Fruit fly (Drosophila melanogaster) whole organism, adult: Measurements from ENCODE around the gene CG13318.

ENCODE experiments used
- CG11617 ChIP-seq: fragments of 200-800 bp; sonication (Bioruptor generic); optimal IDR thresholded peaks from 2 replicates; lab custom pipeline; 2017; ENCODE audit warnings: mild to moderate bottlenecking, missing biosample characterization, missing genetic modification reagents, missing genetic modification characterization
- Hr96 ChIP-seq: fragments of 200-800 bp; sonication (Bioruptor generic); optimal IDR thresholded peaks from 2 replicates; lab custom pipeline; 2016; ENCODE audit warnings: missing biosample characterization, missing genetic modification characterization
- kay ChIP-seq: fragments of 200-800 bp; sonication (Bioruptor generic); peaks from one replicate; lab custom pipeline; 2016; ENCODE audit warnings: missing biosample characterization, missing genetic modification characterization, borderline replicate concordance
- tj ChIP-seq: fragments of 200-800 bp; sonication (Bioruptor generic); optimal IDR thresholded peaks from 3 replicates; lab custom pipeline; 2017; ENCODE audit warnings: missing biosample characterization, mild to moderate bottlenecking, missing genetic modification characterization, moderate library complexity

DNA sequence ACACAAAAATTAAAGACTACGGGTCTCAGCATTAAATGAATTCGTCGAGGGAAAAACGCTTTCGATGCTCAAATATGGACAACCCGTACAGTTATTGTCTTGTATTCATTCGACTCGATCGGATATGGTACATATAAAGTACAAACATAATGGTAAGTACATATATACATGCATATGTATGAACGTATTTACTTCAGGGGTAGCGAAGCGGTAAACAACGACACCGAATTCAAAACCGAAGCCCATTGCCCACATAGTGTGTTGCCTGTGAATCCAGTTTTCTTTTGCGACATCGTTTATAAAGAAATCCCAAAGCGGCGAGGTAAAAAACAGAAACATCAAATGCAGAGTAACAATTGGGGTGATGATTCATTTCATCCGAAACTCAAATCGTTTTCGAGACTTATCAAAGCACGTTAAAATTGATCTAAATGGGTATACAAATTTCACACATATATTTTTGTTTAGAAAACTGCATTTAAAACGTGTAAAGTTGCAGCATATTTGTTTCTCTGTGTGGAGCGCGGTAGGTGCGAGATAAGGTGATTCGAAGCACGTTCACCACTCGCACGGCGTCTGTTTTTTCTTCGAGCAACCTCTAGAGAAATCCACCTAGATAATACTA, 40.0 kb upstream of the CG13318 start:
- no peak for TF ChIP-seq CG11617 (GFP tag; lab: Kevin White, UChicago)
- no peak for TF ChIP-seq Hr96
- peak; percentile 94 for TF ChIP-seq tj
- peak; percentile 81 for TF ChIP-seq kay (GFP tag; lab: Kevin White, UChicago)
